Fruit fly (Drosophila melanogaster): ENCODE results near the gene CG31823.

The CG31823 gene

dm6 chr2L:15912901-15913673, 12.8 kb upstream of the CG31823 start:
- TF ChIP-seq CG8119 (GFP tag; IDR thresholded peaks at IDR 0.05) (no peak), CG6792 (GFP tag; optimal IDR thresholded peaks at IDR 0.05) (peak; percentile 6), salr (GFP tag; optimal IDR thresholded peaks at IDR 0.05) (no peak), fkh (GFP tag; optimal IDR thresholded peaks at IDR 0.05) (peak; percentile 95), CG10631 (GFP tag; optimal IDR thresholded peaks at IDR 0.05) (peak; percentile 30), dsx (GFP tag; optimal IDR thresholded peaks at IDR 0.05; ENCODE audit: poor library complexity, severe bottlenecking) (no peak), Hr4 (GFP tag; optimal IDR thresholded peaks at IDR 0.05) (no peak), ss (GFP tag; optimal IDR thresholded peaks at IDR 0.05) (peak in 1 of 2 experiments; percentile 10), CG34406 (GFP tag; optimal IDR thresholded peaks at IDR 0.05) (peak; percentile 29), eg (GFP tag; IDR thresholded peaks at IDR 0.05) (peak; percentile 8; the same call in 1 of the 3 replicates), Sox15 (GFP tag; optimal IDR thresholded peaks at IDR 0.05) (peak; percentile 35), CG8319 (GFP tag; optimal IDR thresholded peaks at IDR 0.05) (no peak), vri (GFP tag; optimal IDR thresholded peaks at IDR 0.05) (peak; percentile 96), Sox14 (GFP tag; optimal IDR thresholded peaks at IDR 0.05) (peak; percentile 1), CG1621 (tag; optimal IDR thresholded peaks at IDR 0.05) (peak; percentile 92), cyc (GFP tag; optimal IDR thresholded peaks at IDR 0.05) (peak; percentile 0), CG32006 (GFP tag; optimal IDR thresholded peaks at IDR 0.05) (peak; percentile 36), Ets21C (GFP tag; optimal IDR thresholded peaks at IDR 0.05) (no peak), OdsH (GFP tag; optimal IDR thresholded peaks at IDR 0.05) (peak; percentile 9), CG16779 (tag; optimal IDR thresholded peaks at IDR 0.05) (no peak), Eip93F (GFP tag; optimal IDR thresholded peaks at IDR 0.05) (peak; percentile 18), CG3919 (GFP tag; optimal IDR thresholded peaks at IDR 0.05) (no peak), CG31627 (GFP tag; optimal IDR thresholded peaks at IDR 0.05) (peak; percentile 22), acj6 (GFP tag; optimal IDR thresholded peaks at IDR 0.05) (peak; percentile 19), svp (GFP tag) (peak; percentile 90), Eip78C (GFP tag) (peak; percentile 45), CG15336 (GFP tag; IDR thresholded peaks at IDR 0.05) (no peak), CG11294 (GFP tag; IDR thresholded peaks at IDR 0.05) (no peak), esn (GFP tag; optimal IDR thresholded peaks at IDR 0.05) (peak; percentile 37)

- peak; percentile 77 for TF ChIP-seq CG8632 (GFP tag; optimal IDR thresholded peaks at IDR 0.05)
- peak; percentile 90 for TF ChIP-seq fkh (GFP tag; optimal IDR thresholded peaks at IDR 0.05)
- peak; percentile 77 for TF ChIP-seq acj6 (GFP tag; optimal IDR thresholded peaks at IDR 0.05)
- peak; percentile 91 for TF ChIP-seq OdsH (GFP tag; optimal IDR thresholded peaks at IDR 0.05)
- peak; percentile 85 for TF ChIP-seq CG10631 (GFP tag; optimal IDR thresholded peaks at IDR 0.05)
- no peak for TF ChIP-seq fd85E (GFP tag; optimal IDR thresholded peaks at IDR 0.05)
- TF ChIP-seq Sox102F (GFP tag; optimal IDR thresholded peaks at IDR 0.05) = peak; percentile 39
- peak; percentile 75 for TF ChIP-seq CG11902 (GFP tag; optimal IDR thresholded peaks at IDR 0.05)
- TF ChIP-seq CG6163 (GFP tag; IDR thresholded peaks at IDR 0.05) = peak; percentile 62; the same call in 2 of the 3 replicates
- TF ChIP-seq eg (GFP tag; IDR thresholded peaks at IDR 0.05) = peak; percentile 87
- peak; percentile 65 for TF ChIP-seq Ets96B (tag; optimal IDR thresholded peaks at IDR 0.05)
- TF ChIP-seq Ets21C (GFP tag; optimal IDR thresholded peaks at IDR 0.05) = peak; percentile 51
- no peak for TF ChIP-seq Eip75B (GFP tag; optimal IDR thresholded peaks at IDR 0.05)
- TF ChIP-seq salr (GFP tag; optimal IDR thresholded peaks at IDR 0.05) = peak in 1 of 2 experiments; percentile 79
- peak; percentile 88 for TF ChIP-seq CG15336 (GFP tag; IDR thresholded peaks at IDR 0.05)
- TF ChIP-seq CG8119 (GFP tag; IDR thresholded peaks at IDR 0.05) = peak; percentile 91
- no peak for TF ChIP-seq Eip93F (GFP tag; optimal IDR thresholded peaks at IDR 0.05)
- TF ChIP-seq Blimp-1 (GFP tag; optimal IDR thresholded peaks at IDR 0.05) = no peak
- TF ChIP-seq CG10669 (GFP tag; optimal IDR thresholded peaks at IDR 0.05) = peak; percentile 56
- TF ChIP-seq Sox14 (GFP tag; optimal IDR thresholded peaks at IDR 0.05) = peak; percentile 45
- TF ChIP-seq achi (GFP tag; optimal IDR thresholded peaks at IDR 0.05) = peak; percentile 88
- TF ChIP-seq ss (GFP tag; optimal IDR thresholded peaks at IDR 0.05) = peak; percentile 10 to 42
- TF ChIP-seq CG7368 (GFP tag; optimal IDR thresholded peaks at IDR 0.05) = peak; percentile 61
- peak; percentile 69 for TF ChIP-seq Smox (GFP tag; optimal IDR thresholded peaks at IDR 0.05)
- TF ChIP-seq CG32006 (GFP tag; optimal IDR thresholded peaks at IDR 0.05) = peak; percentile 86
- peak; percentile 54 for TF ChIP-seq Lpt (GFP tag; optimal IDR thresholded peaks at IDR 0.05)
- peak; percentile 90 for TF ChIP-seq Hr4 (GFP tag; optimal IDR thresholded peaks at IDR 0.05)
- peak; percentile 68 for TF ChIP-seq cyc (GFP tag; optimal IDR thresholded peaks at IDR 0.05)
- peak; percentile 68 for TF ChIP-seq topi (GFP tag; optimal IDR thresholded peaks at IDR 0.05)
- peak; percentile 69 for TF ChIP-seq lz (GFP tag; optimal IDR thresholded peaks at IDR 0.05)
- peak; percentile 47 for TF ChIP-seq fd59A (GFP tag; optimal IDR thresholded peaks at IDR 0.05)
These were observed 11.9 kb upstream of the CG31823 start for dm6 chr2L:15912008-15912900.

Measured in whole organism, prepupa.